Fruit fly (Drosophila melanogaster) whole organism, prepupa: ENCODE results near the gene E23.

Experiments
- Blimp-1 ChIP-seq: fragments of 200-800 bp; sonication (Bioruptor generic); optimal IDR thresholded peaks from 3 replicates; lab custom pipeline; 2017; ENCODE audit warnings: missing biosample characterization, missing genetic modification characterization, mild to moderate bottlenecking, moderate library complexity, missing genetic modification reagents
- CG6854 ChIP-seq: fragments of 200-800 bp; sonication (Bioruptor generic); optimal IDR thresholded peaks from 2 replicates; lab custom pipeline; 2017; ENCODE audit warnings: missing biosample characterization, mild to moderate bottlenecking, missing genetic modification characterization
- CG8119 ChIP-seq: fragments of 200-800 bp; sonication (Bioruptor generic); IDR thresholded peaks from 3 replicates; pipeline ENCODE4 v1.3.6; 2022; ENCODE audit warnings: missing biosample characterization, missing genetic modification characterization
- CG8319 ChIP-seq: fragments of 200-800 bp; sonication (Bioruptor generic); optimal IDR thresholded peaks from 3 replicates; lab custom pipeline; 2016; ENCODE audit warnings: missing biosample characterization, missing genetic modification characterization
- CG9139 ChIP-seq: fragments of 200-800 bp; sonication (Bioruptor generic); optimal IDR thresholded peaks from 3 replicates; lab custom pipeline; 2017; ENCODE audit warnings: missing biosample characterization, mild to moderate bottlenecking, missing genetic modification characterization
- Ets96B ChIP-seq: fragments of 200-800 bp; optimal IDR thresholded peaks from 2 replicates; lab custom pipeline; 2019; ENCODE audit warnings: missing biosample characterization, mild to moderate bottlenecking, missing genetic modification characterization, moderate library complexity
- Hr39 ChIP-seq: fragments of 200-800 bp; sonication (Bioruptor generic); optimal IDR thresholded peaks from 2 replicates; lab custom pipeline; 2016; ENCODE audit warnings: missing biosample characterization, missing genetic modification characterization
- Met ChIP-seq: fragments of 200-800 bp; sonication (Bioruptor generic); optimal IDR thresholded peaks from 3 replicates; lab custom pipeline; 2016; ENCODE audit warnings: missing biosample characterization, missing genetic modification characterization
- Sox14 ChIP-seq: fragments of 200-800 bp; sonication (Bioruptor generic); optimal IDR thresholded peaks from 3 replicates; lab custom pipeline; 2016; ENCODE audit warnings: missing biosample characterization, missing genetic modification characterization
- acj6 ChIP-seq: fragments of 200-800 bp; sonication (Bioruptor generic); optimal IDR thresholded peaks from 3 replicates; lab custom pipeline; 2016; ENCODE audit warnings: missing biosample characterization, missing genetic modification characterization
- cyc ChIP-seq: fragments of 200-800 bp; sonication (Bioruptor generic); optimal IDR thresholded peaks from 3 replicates; lab custom pipeline; 2016; ENCODE audit warnings: missing biosample characterization, missing genetic modification characterization
- dac ChIP-seq: fragments of 200-800 bp; sonication (Bioruptor generic); optimal IDR thresholded peaks from 2 replicates; lab custom pipeline; 2017; ENCODE audit warnings: missing biosample characterization, mild to moderate bottlenecking, missing genetic modification characterization
- fkh ChIP-seq: fragments of 200-800 bp; sonication (Bioruptor generic); optimal IDR thresholded peaks from 3 replicates; lab custom pipeline; 2017; ENCODE audit warnings: missing biosample characterization, mild to moderate bottlenecking, missing genetic modification characterization, moderate library complexity
- net ChIP-seq: fragments of 200-800 bp; sonication (Bioruptor generic); optimal IDR thresholded peaks from 3 replicates; lab custom pipeline; 2016; ENCODE audit warnings: missing biosample characterization, missing genetic modification characterization

- TF ChIP-seq CG9139: no peak
- TF ChIP-seq Hr39: no peak
- no peak for TF ChIP-seq fkh (GFP tag; lab: Kevin White, UChicago)
- TF ChIP-seq net (GFP tag; lab: Kevin White, UChicago): no peak
- TF ChIP-seq Met (GFP tag; lab: Kevin White, UChicago): no peak
- no peak for TF ChIP-seq cyc (GFP tag; lab: Kevin White, UChicago)
- no peak for TF ChIP-seq acj6
- no peak for TF ChIP-seq Sox14 (GFP tag; lab: Kevin White, UChicago)
- no peak for TF ChIP-seq Blimp-1 (GFP tag; lab: Kevin White, UChicago)
- no peak for TF ChIP-seq CG6854 (GFP tag; lab: Kevin White, UChicago)
- no peak for TF ChIP-seq dac (GFP tag; lab: Kevin White, UChicago)
- TF ChIP-seq Ets96B (tag; lab: Kevin White, UChicago): no peak
- TF ChIP-seq CG8319: no peak
- TF ChIP-seq CG8119: no peak
These were observed 24.0 kb downstream of the E23 start, which contains the start of gene CG3285 for dm6 chr2L:3330628-3331027.
